Fruit fly (Drosophila melanogaster) whole organism, pupa: ENCODE data around the gene GstD4.

Experiments used
- CG10348 ChIP-seq: fragments of 200-800 bp; sonication (Bioruptor generic); IDR thresholded peaks from 2 replicates; pipeline ENCODE4 v1.3.6; 2022; ENCODE audit warnings: missing biosample characterization, missing genetic modification characterization
- CG12605 ChIP-seq: fragments of 200-800 bp; sonication (Bioruptor generic); IDR thresholded peaks from 2 replicates; pipeline ENCODE4 v1.3.6; 2022; ENCODE audit warnings: missing biosample characterization, missing genetic modification characterization
- CG13204 ChIP-seq: fragments of 200-800 bp; sonication (Bioruptor generic); optimal IDR thresholded peaks from 2 replicates; lab custom pipeline; 2018; ENCODE audit warnings: missing biosample characterization, mild to moderate bottlenecking, missing genetic modification characterization, moderate library complexity
- CG14655 ChIP-seq: fragments of 200-800 bp; sonication (Bioruptor generic); optimal IDR thresholded peaks from 3 replicates; lab custom pipeline; 2017; ENCODE audit warnings: mild to moderate bottlenecking, missing biosample characterization, missing genetic modification reagents, missing genetic modification characterization
- CG15710 ChIP-seq: fragments of 200-800 bp; sonication (Bioruptor generic); optimal IDR thresholded peaks from 2 replicates; lab custom pipeline; 2018; ENCODE audit warnings: missing biosample characterization, mild to moderate bottlenecking, missing genetic modification characterization, moderate library complexity
- CG17806 ChIP-seq: fragments of 200-800 bp; sonication (Bioruptor generic); optimal IDR thresholded peaks from 2 replicates; lab custom pipeline; 2018; ENCODE audit warnings: missing biosample characterization, mild to moderate bottlenecking, missing genetic modification characterization, moderate library complexity
- CG32121 ChIP-seq: fragments of 200-800 bp; sonication (Bioruptor generic); IDR thresholded peaks from 2 replicates; pipeline ENCODE4 v1.3.6; 2022; ENCODE audit warnings: missing biosample characterization, missing genetic modification characterization
- CG34367 ChIP-seq: fragments of 200-800 bp; sonication (Bioruptor generic); optimal IDR thresholded peaks from 2 replicates; lab custom pipeline; 2018; ENCODE audit warnings: missing biosample characterization, mild to moderate bottlenecking, missing genetic modification characterization
- CG4496 ChIP-seq: fragments of 200-800 bp; sonication (Bioruptor generic); IDR thresholded peaks from 3 replicates; pipeline ENCODE4 v1.3.6; 2022; ENCODE audit warnings: missing biosample characterization, missing genetic modification characterization
- CG8159 ChIP-seq: fragments of 200-800 bp; sonication (Bioruptor generic); optimal IDR thresholded peaks from 3 replicates; lab custom pipeline; 2018; ENCODE audit warnings: missing biosample characterization, mild to moderate bottlenecking, missing genetic modification characterization, moderate library complexity
- CG8301 ChIP-seq: fragments of 200-800 bp; sonication (Bioruptor generic); optimal IDR thresholded peaks from 2 replicates; lab custom pipeline; 2018; ENCODE audit warnings: missing biosample characterization, mild to moderate bottlenecking, missing genetic modification characterization
- CG9948 ChIP-seq: fragments of 200-800 bp; sonication (Bioruptor generic); optimal IDR thresholded peaks from 2 replicates; lab custom pipeline; 2018; ENCODE audit warnings: missing biosample characterization, mild to moderate bottlenecking, missing genetic modification characterization, moderate library complexity
- D1 ChIP-seq: fragments of 200-800 bp; sonication (Bioruptor generic); optimal IDR thresholded peaks from 2 replicates; lab custom pipeline; 2018; ENCODE audit warnings: missing biosample characterization, mild to moderate bottlenecking, missing genetic modification characterization, moderate library complexity
- EcR ChIP-seq: fragments of 200-800 bp; sonication (Bioruptor generic); optimal IDR thresholded peaks from 3 replicates; lab custom pipeline; 2019; ENCODE audit warnings: missing biosample characterization, missing genetic modification characterization, mild to moderate bottlenecking, moderate library complexity, missing genetic modification reagents
- Ets98B ChIP-seq: fragments of 200-800 bp; sonication (Bioruptor generic); IDR thresholded peaks from 2 replicates; pipeline ENCODE4 v1.3.6; 2022; ENCODE audit warnings: missing biosample characterization, missing genetic modification characterization
- Pif1A ChIP-seq: fragments of 200-800 bp; sonication (Bioruptor generic); optimal IDR thresholded peaks from 3 replicates; lab custom pipeline; 2016; ENCODE audit warnings: missing biosample characterization, missing genetic modification characterization
- Pif1B ChIP-seq: fragments of 200-800 bp; sonication (Bioruptor generic); optimal IDR thresholded peaks from 3 replicates; lab custom pipeline; 2016; ENCODE audit warnings: missing biosample characterization, missing genetic modification characterization
- Snoo ChIP-seq: fragments of 200-800 bp; sonication (Bioruptor generic); optimal IDR thresholded peaks from 3 replicates; lab custom pipeline; 2017; ENCODE audit warnings: missing biosample characterization, mild to moderate bottlenecking, missing genetic modification characterization, inconsistent platforms
- fd96Ca ChIP-seq: fragments of 200-800 bp; sonication (Bioruptor generic); IDR thresholded peaks from 3 replicates; pipeline ENCODE4 v1.3.6; 2022; ENCODE audit warnings: missing biosample characterization, missing genetic modification characterization
- gl ChIP-seq: fragments of 200-800 bp; sonication (Bioruptor generic); optimal IDR thresholded peaks from 2 replicates; lab custom pipeline; 2018; ENCODE audit warnings: missing biosample characterization, mild to moderate bottlenecking, missing genetic modification characterization
- rn ChIP-seq: fragments of 200-800 bp; sonication (Bioruptor generic); IDR thresholded peaks from 2 replicates; pipeline ENCODE4 v1.3.6; 2022; ENCODE audit warnings: missing biosample characterization, missing genetic modification characterization

GstD4 gene

dm6 chr3R:12364580-12364979, 9.3 kb upstream of the GstD4 start, which contains the start of gene Tim17a1:
Gene Tim17a1 (minus strand): TSS chr3R:12364680.
- TF ChIP-seq CG4496 (GFP tag; lab: Robert Waterston, UW) (no peak), CG13204 (no peak), Pif1A (GFP tag; lab: Kevin White, UChicago) (no peak), fd96Ca (no peak), CG15710 (tag; lab: Kevin White, UChicago) (no peak), CG8301 (tag; lab: Kevin White, UChicago) (no peak), CG12605 (GFP tag; lab: Robert Waterston, UW) (no peak), CG17806 (tag; lab: Kevin White, UChicago) (no peak), D1 (tag; lab: Kevin White, UChicago) (no peak), rn (no peak), CG14655 (GFP tag; lab: Kevin White, UChicago) (no peak)

- no peak for TF ChIP-seq Pif1B (GFP tag; lab: Kevin White, UChicago)
- no peak for TF ChIP-seq CG32121 (GFP tag; lab: Robert Waterston, UW)
- no peak for TF ChIP-seq rn
- TF ChIP-seq CG9948 (tag; lab: Kevin White, UChicago) = no peak
- TF ChIP-seq fd96Ca = no peak
- no peak for TF ChIP-seq CG8301 (tag; lab: Kevin White, UChicago)
- no peak for TF ChIP-seq CG12605 (GFP tag; lab: Robert Waterston, UW)
- TF ChIP-seq CG14655 (GFP tag; lab: Kevin White, UChicago) = no peak
Observed at dm6 chr3R:12365264-12365840, 8.5 kb upstream of the GstD4 start, which contains the start of gene GstD10. Gene GstD10 (minus strand): TSS chr3R:12365735.

dm6 chr3R:12365887-12366286, 8.0 kb upstream of the GstD4 start:
- TF ChIP-seq Pif1B (GFP tag; lab: Kevin White, UChicago) (no peak), CG34367 (tag; lab: Kevin White, UChicago) (no peak), Snoo (tag; lab: Kevin White, UChicago) (no peak), CG14655 (GFP tag; lab: Kevin White, UChicago) (no peak), CG32121 (GFP tag; lab: Robert Waterston, UW) (no peak), CG17806 (tag; lab: Kevin White, UChicago) (no peak), D1 (tag; lab: Kevin White, UChicago) (no peak), fd96Ca (no peak), CG8301 (tag; lab: Kevin White, UChicago) (no peak)

dm6 chr3R:12367464-12367863, 6.4 kb upstream of the GstD4 start, which contains the start of gene GstD9:
Gene GstD9 (minus strand): TSS chr3R:12367564.
- no peak for TF ChIP-seq CG8301 (tag; lab: Kevin White, UChicago)
- TF ChIP-seq CG32121 (GFP tag; lab: Robert Waterston, UW) = no peak
- no peak for TF ChIP-seq CG8159 (tag; lab: Kevin White, UChicago)
- TF ChIP-seq CG17806 (tag; lab: Kevin White, UChicago) = no peak
- TF ChIP-seq EcR (GFP tag; lab: Kevin White, UChicago) = no peak
- no peak for TF ChIP-seq CG10348 (GFP tag; lab: Robert Waterston, UW)
- TF ChIP-seq CG14655 (GFP tag; lab: Kevin White, UChicago) = no peak
- TF ChIP-seq CG13204 = no peak
- no peak for TF ChIP-seq Pif1A (GFP tag; lab: Kevin White, UChicago)
- TF ChIP-seq CG4496 (GFP tag; lab: Robert Waterston, UW) = no peak
- TF ChIP-seq rn = no peak
- TF ChIP-seq CG15710 (tag; lab: Kevin White, UChicago) = no peak
- TF ChIP-seq D1 (tag; lab: Kevin White, UChicago) = no peak
- no peak for TF ChIP-seq CG12605 (GFP tag; lab: Robert Waterston, UW)
- TF ChIP-seq CG9948 (tag; lab: Kevin White, UChicago) = no peak
- TF ChIP-seq fd96Ca = no peak

dm6 chr3R:12369135-12369792, 4.6 kb upstream of the GstD4 start, which contains the start of gene GstD1:
Gene GstD1 (minus strand): TSS chr3R:12369268.
- no peak for TF ChIP-seq gl
- peak; percentile 47 for TF ChIP-seq CG8159 (tag; lab: Kevin White, UChicago)
- TF ChIP-seq CG32121 (GFP tag; lab: Robert Waterston, UW) = peak; percentile 92
- peak; percentile 53 for TF ChIP-seq Pif1A (GFP tag; lab: Kevin White, UChicago)
- peak; percentile 24 for TF ChIP-seq CG15710 (tag; lab: Kevin White, UChicago)
- peak; percentile 30 for TF ChIP-seq CG10348 (GFP tag; lab: Robert Waterston, UW)
- peak; percentile 86 for TF ChIP-seq CG14655 (GFP tag; lab: Kevin White, UChicago)
- peak; percentile 48 for TF ChIP-seq EcR (GFP tag; lab: Kevin White, UChicago)
- TF ChIP-seq Snoo (tag; lab: Kevin White, UChicago) = peak; percentile 14
- TF ChIP-seq CG4496 (GFP tag; lab: Robert Waterston, UW) = peak; percentile 74
- TF ChIP-seq CG34367 (tag; lab: Kevin White, UChicago) = peak; percentile 17
- peak; percentile 38 for TF ChIP-seq Pif1B (GFP tag; lab: Kevin White, UChicago)
- TF ChIP-seq CG8301 (tag; lab: Kevin White, UChicago) = peak; percentile 88
- TF ChIP-seq CG9948 (tag; lab: Kevin White, UChicago) = peak; percentile 72
- peak; percentile 90 for TF ChIP-seq Ets98B (GFP tag; lab: Robert Waterston, UW)
- TF ChIP-seq CG13204 = no peak
- TF ChIP-seq CG17806 (tag; lab: Kevin White, UChicago) = peak; percentile 39
- peak; percentile 75 for TF ChIP-seq CG12605 (GFP tag; lab: Robert Waterston, UW)
- TF ChIP-seq fd96Ca = peak; percentile 89; the same call in 2 of the 3 replicates
- no peak for TF ChIP-seq D1 (tag; lab: Kevin White, UChicago)
- no peak for TF ChIP-seq rn
